Fruit fly (Drosophila melanogaster): ENCODE data around the gene VhaM9.7-a.

DNA sequence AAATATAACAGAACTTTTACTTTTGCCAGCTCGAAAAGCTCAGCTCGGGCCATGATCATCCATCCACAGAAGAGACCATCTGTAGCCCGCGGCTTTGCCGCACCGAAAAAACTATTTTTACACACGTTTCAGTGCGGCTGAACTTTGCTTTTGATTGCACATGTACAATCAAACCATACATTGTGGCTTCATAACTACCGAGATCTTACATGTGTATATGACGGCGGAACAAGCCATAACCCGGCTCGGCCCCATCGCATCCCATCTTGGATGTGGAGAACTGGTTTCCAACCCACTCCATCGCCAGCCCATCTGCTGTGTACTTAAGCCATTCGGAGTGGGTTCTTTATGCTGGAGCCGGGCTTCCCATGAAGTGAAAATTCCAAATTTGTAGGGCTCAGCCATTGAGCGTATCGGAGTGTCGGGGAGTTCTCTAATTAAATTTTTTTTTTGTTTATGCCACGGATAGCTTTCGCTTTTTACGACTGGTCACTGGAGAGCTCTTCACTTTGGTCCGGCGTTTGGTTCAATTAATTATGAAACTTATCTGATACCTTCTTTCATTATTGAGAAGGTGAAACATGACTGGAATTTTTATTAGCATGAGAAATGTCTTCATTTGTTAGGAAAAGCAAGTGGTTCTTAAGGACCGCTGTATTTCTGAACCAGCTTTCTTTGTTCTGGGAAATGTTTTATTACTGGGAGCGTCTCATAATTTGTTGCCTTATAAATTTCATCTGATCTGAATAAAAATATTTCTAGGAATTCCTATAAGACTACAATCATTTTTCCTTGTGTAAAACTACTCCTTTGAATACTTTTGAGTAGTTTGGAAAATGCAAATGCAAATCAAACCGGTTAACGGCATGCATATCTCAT lies 8.7 kb downstream of the VhaM9.7-a start:
- TF ChIP-seq CG6175 (GFP tag; IDR thresholded peaks at IDR 0.05) (no peak), fd102C (GFP tag; optimal IDR thresholded peaks at IDR 0.05) (no peak), HHEX (GFP tag; optimal IDR thresholded peaks at IDR 0.05) (no peak), bigmax (GFP tag; optimal IDR thresholded peaks at IDR 0.05) (no peak), ERR (GFP tag; optimal IDR thresholded peaks at IDR 0.05) (no peak), Deaf1 (tag; optimal IDR thresholded peaks at IDR 0.05) (no peak), CG5180 (GFP tag; optimal IDR thresholded peaks at IDR 0.05) (no peak)
